Fruit fly (Drosophila melanogaster) whole organism, embryonic: ENCODE measurements around the gene Sytbeta.

Experiments
- CG6854 ChIP-seq: fragments of 200-800 bp; sonication (Bioruptor generic); optimal IDR thresholded peaks from 3 replicates; lab custom pipeline; 2017; ENCODE audit warnings: missing biosample characterization, mild to moderate bottlenecking, missing genetic modification characterization
- ERR ChIP-seq: fragments of 200-800 bp; sonication (Bioruptor generic); optimal IDR thresholded peaks from 2 replicates; lab custom pipeline; 2016; ENCODE audit warnings: missing biosample characterization, missing genetic modification characterization
- Mes4 ChIP-seq: fragments of 200-800 bp; sonication (Bioruptor generic); optimal IDR thresholded peaks from 2 replicates; lab custom pipeline; 2016; ENCODE audit warnings: missing biosample characterization, missing genetic modification characterization
- Nf-YA ChIP-seq: fragments of 200-800 bp; sonication (Bioruptor generic); IDR thresholded peaks from 2 replicates; pipeline ENCODE4 v1.3.6; 2022; ENCODE audit warnings: missing biosample characterization, missing genetic modification characterization
- YL-1 ChIP-seq: fragments of 200-800 bp; sonication (Bioruptor generic); optimal IDR thresholded peaks from 3 replicates; lab custom pipeline; 2017; ENCODE audit warnings: missing biosample characterization, mild to moderate bottlenecking, missing genetic modification characterization
- abd-A ChIP-seq: fragments of 200-800 bp; sonication (Bioruptor generic); optimal IDR thresholded peaks from 3 replicates; lab custom pipeline; 2019; ENCODE audit warnings: missing biosample characterization, mild to moderate bottlenecking, missing genetic modification characterization, moderate library complexity
- eyg ChIP-seq: fragments of 200-800 bp; sonication (Bioruptor generic); optimal IDR thresholded peaks from 3 replicates; lab custom pipeline; 2016; ENCODE audit warnings: missing biosample characterization, missing genetic modification characterization

- no peak for TF ChIP-seq Mes4 (GFP tag; lab: Kevin White, UChicago)
- no peak for TF ChIP-seq YL-1 (GFP tag; lab: Kevin White, UChicago)
- TF ChIP-seq CG6854 (GFP tag; lab: Kevin White, UChicago) = no peak
- no peak for TF ChIP-seq eyg
- TF ChIP-seq abd-A (tag; lab: Kevin White, UChicago) = no peak
- no peak for TF ChIP-seq ERR (GFP tag; lab: Kevin White, UChicago)
- TF ChIP-seq Nf-YA = no peak
Observed at dm6 chr3L:15048091-15048490, 16.7 kb downstream of the Sytbeta start.
